Worm (Caenorhabditis elegans) whole organism, mixed stage, embryonic: ENCODE results near the gene Y71H2AM.20.

Experiments used
- drap-1 ChIP-seq: fragments of 200-800 bp; sonication (Bioruptor generic); optimal IDR thresholded peaks from 3 replicates; lab custom pipeline; 2018; ENCODE audit warnings: mild to moderate bottlenecking, missing genetic modification characterization, missing compliant biosample characterization
- flh-1 ChIP-seq: fragments of 200-800 bp; sonication (Bioruptor generic); optimal IDR thresholded peaks from 2 replicates; lab custom pipeline; 2018; ENCODE audit warnings: mild to moderate bottlenecking, missing genetic modification characterization, moderate library complexity, missing compliant biosample characterization
- lin-13 ChIP-seq: fragments of 150-350 bp; optimal IDR thresholded peaks from 2 replicates; lab custom pipeline; 2014; ENCODE audit warnings: missing biosample characterization, missing genetic modification characterization
- mab-5 ChIP-seq: fragments of 150-350 bp; optimal IDR thresholded peaks from 2 replicates; lab custom pipeline; 2014; ENCODE audit warnings: missing biosample characterization, missing genetic modification characterization
- mep-1 ChIP-seq: fragments of 150-350 bp; optimal IDR thresholded peaks from 2 replicates; lab custom pipeline; 2017; ENCODE audit warnings: missing biosample characterization, missing genetic modification reagents, missing genetic modification characterization, inconsistent platforms
- mls-2 ChIP-seq: sonication (generic microtip); optimal IDR thresholded peaks from 2 replicates; lab custom pipeline; 2016; ENCODE audit warnings: mild to moderate bottlenecking, missing genetic modification characterization, moderate library complexity, missing compliant biosample characterization
- nhr-76 ChIP-seq: sonication (generic microtip); optimal IDR thresholded peaks from 2 replicates; lab custom pipeline; 2017; ENCODE audit warnings: missing biosample characterization, missing genetic modification characterization
- sptf-1 ChIP-seq: sonication (generic microtip); optimal IDR thresholded peaks from 2 replicates; lab custom pipeline; 2017; ENCODE audit warnings: mild to moderate bottlenecking, missing genetic modification characterization, moderate library complexity, missing compliant biosample characterization

Gene Y71H2AM.20

ce11 chrIII:2739469-2739868 lies 46.3 kb downstream of the Y71H2AM.20 start, which contains the start of gene cest-25:
cest-25 (minus strand) TSS chrIII:2739531.
- no peak for TF ChIP-seq nhr-76

ce11 chrIII:2733606-2734183 lies 52.1 kb downstream of the Y71H2AM.20 start, which contains the start of gene Y71H2AM.12:
Y71H2AM.12 (minus strand) TSS chrIII:2734091.
- TF ChIP-seq drap-1 (GFP tag; lab: Kevin White, UChicago) = no peak
- TF ChIP-seq sptf-1 (tag; lab: Kevin White, UChicago) = no peak
- no peak for TF ChIP-seq flh-1 (GFP tag; lab: Kevin White, UChicago)
- no peak for TF ChIP-seq mep-1 (tag; lab: Kevin White, UChicago)
- TF ChIP-seq mls-2 (tag; lab: Kevin White, UChicago) = no peak
- TF ChIP-seq mab-5 = no peak
- no peak for TF ChIP-seq nhr-76
- TF ChIP-seq lin-13 (tag; lab: Kevin White, UChicago) = no peak
